Fruit fly (Drosophila melanogaster) whole organism, embryonic: ENCODE results near the gene CG13021.

Source experiments
- Antp ChIP-seq: fragments of 200-800 bp; sonication (Bioruptor generic); optimal IDR thresholded peaks from 3 replicates; lab custom pipeline; 2016; ENCODE audit warnings: missing biosample characterization, missing genetic modification characterization
- CG11247 ChIP-seq: fragments of 200-800 bp; sonication (Bioruptor generic); IDR thresholded peaks from 2 replicates; pipeline ENCODE4 v1.3.6; 2022; ENCODE audit warnings: missing biosample characterization, missing genetic modification characterization
- CG11696 ChIP-seq: fragments of 200-800 bp; sonication (Bioruptor generic); IDR thresholded peaks from 2 replicates; pipeline ENCODE4 v1.3.6; 2022; ENCODE audit warnings: missing biosample characterization, missing genetic modification characterization
- CG1602 ChIP-seq: fragments of 200-800 bp; sonication (Bioruptor generic); optimal IDR thresholded peaks from 3 replicates; lab custom pipeline; 2016; ENCODE audit warnings: missing biosample characterization, missing genetic modification characterization
- CG16779 ChIP-seq: fragments of 200-800 bp; sonication (Bioruptor generic); IDR thresholded peaks from 2 replicates; pipeline ENCODE4 v1.3.6; 2022; ENCODE audit warnings: missing biosample characterization, missing genetic modification characterization
- CG17328 ChIP-seq: fragments of 200-800 bp; sonication (Bioruptor generic); IDR thresholded peaks from 2 replicates; pipeline ENCODE4 v1.3.6; 2022; ENCODE audit warnings: missing biosample characterization, missing genetic modification characterization
- CG2116 ChIP-seq: fragments of 200-800 bp; sonication (Bioruptor generic); optimal IDR thresholded peaks from 3 replicates; lab custom pipeline; 2018; ENCODE audit warnings: missing biosample characterization, mild to moderate bottlenecking, missing genetic modification characterization
- CG2202 ChIP-seq: fragments of 200-800 bp; sonication (Bioruptor generic); optimal IDR thresholded peaks from 2 replicates; lab custom pipeline; 2018; ENCODE audit warnings: missing biosample characterization, mild to moderate bottlenecking, missing genetic modification characterization
- CG32767 ChIP-seq: fragments of 200-800 bp; sonication (Bioruptor generic); IDR thresholded peaks from 2 replicates; pipeline ENCODE4 v1.3.6; 2022; ENCODE audit warnings: missing biosample characterization, missing genetic modification characterization
- CG33557 ChIP-seq: fragments of 200-800 bp; sonication (Bioruptor generic); optimal IDR thresholded peaks from 2 replicates; lab custom pipeline; 2019; ENCODE audit warnings: missing biosample characterization, mild to moderate bottlenecking, missing genetic modification characterization, moderate library complexity
- CG4282 ChIP-seq: fragments of 200-800 bp; sonication (Bioruptor generic); optimal IDR thresholded peaks from 2 replicates; lab custom pipeline; 2016; ENCODE audit warnings: missing biosample characterization, missing genetic modification characterization
- CG4854 ChIP-seq: fragments of 200-800 bp; sonication (Bioruptor generic); optimal IDR thresholded peaks from 2 replicates; lab custom pipeline; 2016; ENCODE audit warnings: missing biosample characterization, missing genetic modification characterization, inconsistent platforms
- CG7271 ChIP-seq: fragments of 200-800 bp; sonication (Bioruptor generic); optimal IDR thresholded peaks from 2 replicates; lab custom pipeline; 2018; ENCODE audit warnings: missing biosample characterization, mild to moderate bottlenecking, missing genetic modification characterization, moderate library complexity
- CG7556 ChIP-seq: fragments of 200-800 bp; sonication (Bioruptor generic); optimal IDR thresholded peaks from 2 replicates; lab custom pipeline; 2017; ENCODE audit warnings: missing biosample characterization, mild to moderate bottlenecking, missing genetic modification characterization
- CG8359 ChIP-seq: fragments of 200-800 bp; sonication (Bioruptor generic); optimal IDR thresholded peaks from 2 replicates; lab custom pipeline; 2017; ENCODE audit warnings: missing biosample characterization, mild to moderate bottlenecking, missing genetic modification characterization, borderline replicate concordance
- CG8388 ChIP-seq: fragments of 200-800 bp; sonication (Bioruptor generic); optimal IDR thresholded peaks from 2 replicates; lab custom pipeline; 2019; ENCODE audit warnings: missing biosample characterization, mild to moderate bottlenecking, missing genetic modification characterization, moderate library complexity
- CG9727 ChIP-seq: fragments of 200-800 bp; sonication (Bioruptor generic); optimal IDR thresholded peaks from 3 replicates; lab custom pipeline; 2017; ENCODE audit warnings: missing biosample characterization, mild to moderate bottlenecking, missing genetic modification characterization
- CG9817 ChIP-seq: fragments of 200-800 bp; sonication (Bioruptor generic); optimal IDR thresholded peaks from 2 replicates; lab custom pipeline; 2018; ENCODE audit warnings: missing biosample characterization, mild to moderate bottlenecking, missing genetic modification characterization, moderate library complexity
- CrebB ChIP-seq: fragments of 200-800 bp; sonication (Bioruptor generic); optimal IDR thresholded peaks from 3 replicates; lab custom pipeline; 2018; ENCODE audit warnings: missing biosample characterization, mild to moderate bottlenecking, missing genetic modification characterization
- Deaf1 ChIP-seq: fragments of 200-800 bp; optimal IDR thresholded peaks from 3 replicates; lab custom pipeline; 2019; ENCODE audit warnings: missing biosample characterization, mild to moderate bottlenecking, missing genetic modification characterization, moderate library complexity
- Dip3 ChIP-seq: fragments of 200-800 bp; sonication (Bioruptor generic); optimal IDR thresholded peaks from 3 replicates; lab custom pipeline; 2016; ENCODE audit warnings: missing biosample characterization, missing genetic modification characterization
- Dref ChIP-seq: fragments of 200-800 bp; sonication (Bioruptor generic); IDR thresholded peaks from 2 replicates; pipeline ENCODE4 v1.3.6; 2022; ENCODE audit warnings: missing biosample characterization, missing genetic modification characterization
- GATAe ChIP-seq: fragments of 200-800 bp; sonication (Bioruptor generic); conservative IDR thresholded peaks from 2 replicates; pipeline ENCODE4 v1.3.6; 2022; ENCODE audit warnings: missing biosample characterization, missing genetic modification characterization
- Meics ChIP-seq: fragments of 200-800 bp; sonication (Bioruptor generic); optimal IDR thresholded peaks from 2 replicates; lab custom pipeline; 2017; ENCODE audit warnings: missing biosample characterization, mild to moderate bottlenecking, missing genetic modification characterization
- Ravus ChIP-seq: fragments of 200-800 bp; sonication (Bioruptor generic); IDR thresholded peaks from 2 replicates; pipeline ENCODE4 v1.3.6; 2022; ENCODE audit warnings: missing biosample characterization, missing genetic modification characterization
- Vsx1 ChIP-seq: fragments of 200-800 bp; sonication (Bioruptor generic); optimal IDR thresholded peaks from 2 replicates; lab custom pipeline; 2017; ENCODE audit warnings: missing biosample characterization, mild to moderate bottlenecking, missing genetic modification characterization, missing genetic modification reagents
- ac ChIP-seq: fragments of 200-800 bp; sonication (Bioruptor generic); optimal IDR thresholded peaks from 3 replicates; lab custom pipeline; 2017; ENCODE audit warnings: missing biosample characterization, mild to moderate bottlenecking, missing genetic modification characterization
- amos ChIP-seq: fragments of 200-800 bp; sonication (Bioruptor generic); IDR thresholded peaks from 2 replicates; pipeline ENCODE4 v1.3.6; 2022; ENCODE audit warnings: missing biosample characterization, missing genetic modification characterization; ENCODE audit not compliant: partially characterized antibody
- ase ChIP-seq: fragments of 200-800 bp; sonication (Bioruptor generic); IDR thresholded peaks from 3 replicates; pipeline ENCODE4 v1.3.6; 2022; ENCODE audit warnings: missing biosample characterization, missing genetic modification characterization
- br ChIP-seq: fragments of >200 bp; optimal IDR thresholded peaks from 2 replicates; lab custom pipeline; 2017
- chm ChIP-seq: fragments of 200-800 bp; sonication (Bioruptor generic); IDR thresholded peaks from 2 replicates; pipeline ENCODE4 v1.3.6; 2022; ENCODE audit warnings: missing biosample characterization, missing genetic modification characterization
- ci ChIP-seq: fragments of 200-800 bp; sonication (Bioruptor generic); IDR thresholded peaks from 3 replicates; pipeline ENCODE4 v1.3.6; 2022; ENCODE audit warnings: missing biosample characterization, missing genetic modification characterization
- eve ChIP-seq, 2 experiments: fragments of >200 bp; optimal IDR thresholded peaks; 2 replicates each; lab custom pipeline; 2017; ENCODE audit warnings: missing biosample characterization in 2 of 2, missing genetic modification characterization in 2 of 2
- eyg ChIP-seq: fragments of 200-800 bp; sonication (Bioruptor generic); optimal IDR thresholded peaks from 3 replicates; lab custom pipeline; 2016; ENCODE audit warnings: missing biosample characterization, missing genetic modification characterization
- fd102C ChIP-seq: fragments of 200-800 bp; sonication (Bioruptor generic); optimal IDR thresholded peaks from 2 replicates; lab custom pipeline; 2018; ENCODE audit warnings: missing biosample characterization, mild to moderate bottlenecking, missing genetic modification characterization, moderate library complexity
- ftz-f1 ChIP-seq: fragments of 200-800 bp; sonication (Bioruptor generic); optimal IDR thresholded peaks from 2 replicates; lab custom pipeline; 2016; ENCODE audit warnings: missing biosample characterization, missing genetic modification characterization
- gce ChIP-seq: fragments of 200-800 bp; sonication (Bioruptor generic); IDR thresholded peaks from 3 replicates; pipeline ENCODE4 v1.3.6; 2022; ENCODE audit warnings: missing biosample characterization, missing genetic modification characterization
- gcm ChIP-seq: fragments of 200-800 bp; sonication (Bioruptor generic); optimal IDR thresholded peaks from 2 replicates; lab custom pipeline; 2019; ENCODE audit warnings: missing biosample characterization, mild to moderate bottlenecking, missing genetic modification characterization, moderate library complexity
- grau ChIP-seq: fragments of 200-800 bp; optimal IDR thresholded peaks from 3 replicates; lab custom pipeline; 2019; ENCODE audit warnings: missing biosample characterization, mild to moderate bottlenecking, missing genetic modification characterization, moderate library complexity
- jing ChIP-seq: fragments of 200-800 bp; sonication (Bioruptor generic); optimal IDR thresholded peaks from 2 replicates; lab custom pipeline; 2018; ENCODE audit warnings: missing biosample characterization, mild to moderate bottlenecking, missing genetic modification characterization
- lov ChIP-seq, 2 experiments: fragments of 200-800 bp in 1 of 2; fragments of >200 bp in 1 of 2; sonication (Bioruptor generic) in 1 of 2; IDR thresholded peaks in 1 of 2; optimal IDR thresholded peaks in 1 of 2; 2 replicates in 1 of 2; 3 replicates in 1 of 2; pipeline versions ENCODE4 v1.3.6 to Lab custom; 2017 to 2022; ENCODE audit warnings: missing biosample characterization in 1 of 2, missing genetic modification characterization in 1 of 2
- nau ChIP-seq: fragments of 200-800 bp; sonication (Bioruptor generic); optimal IDR thresholded peaks from 3 replicates; lab custom pipeline; 2017; ENCODE audit warnings: missing biosample characterization, mild to moderate bottlenecking, missing genetic modification characterization, missing genetic modification reagents
- nerfin-1 ChIP-seq: fragments of 200-800 bp; sonication (Bioruptor generic); optimal IDR thresholded peaks from 3 replicates; lab custom pipeline; 2019; ENCODE audit warnings: missing biosample characterization, mild to moderate bottlenecking, missing genetic modification characterization, moderate library complexity
- org-1 ChIP-seq: fragments of 200-800 bp; sonication (Bioruptor generic); optimal IDR thresholded peaks from 2 replicates; lab custom pipeline; 2017; ENCODE audit warnings: missing biosample characterization, missing genetic modification characterization
- prd ChIP-seq, 3 experiments: fragments of >200 bp in 2 of 3; fragments of 200-800 bp in 1 of 3; sonication (Bioruptor generic) in 1 of 3; optimal IDR thresholded peaks in 2 of 3; IDR thresholded peaks in 1 of 3; 2 replicates in 2 of 3; 3 replicates in 1 of 3; pipeline versions ENCODE4 v1.3.6 to Lab custom; 2017 to 2022; ENCODE audit warnings: missing biosample characterization in 1 of 3, missing genetic modification characterization in 1 of 3
- repo ChIP-seq: fragments of 200-800 bp; sonication (Bioruptor generic); optimal IDR thresholded peaks from 2 replicates; lab custom pipeline; 2016; ENCODE audit warnings: missing biosample characterization, missing genetic modification characterization
- schlank ChIP-seq: fragments of 200-800 bp; sonication (Bioruptor generic); optimal IDR thresholded peaks from 2 replicates; lab custom pipeline; 2018; ENCODE audit warnings: missing biosample characterization, mild to moderate bottlenecking, missing genetic modification characterization
- stwl ChIP-seq: fragments of 200-800 bp; sonication (Bioruptor generic); optimal IDR thresholded peaks from 3 replicates; lab custom pipeline; 2018; ENCODE audit warnings: missing biosample characterization, mild to moderate bottlenecking, missing genetic modification characterization, moderate library complexity
- ttk ChIP-seq: fragments of 200-800 bp; sonication (Bioruptor generic); IDR thresholded peaks from 2 replicates; pipeline ENCODE4 v2.1.2; 2022; ENCODE audit warnings: missing biosample characterization, missing genetic modification characterization
- z ChIP-seq: fragments of 200-800 bp; sonication (Bioruptor generic); IDR thresholded peaks from 3 replicates; pipeline ENCODE4 v1.3.6; 2022; ENCODE audit warnings: missing biosample characterization, missing genetic modification characterization

CG13021 gene

DNA sequence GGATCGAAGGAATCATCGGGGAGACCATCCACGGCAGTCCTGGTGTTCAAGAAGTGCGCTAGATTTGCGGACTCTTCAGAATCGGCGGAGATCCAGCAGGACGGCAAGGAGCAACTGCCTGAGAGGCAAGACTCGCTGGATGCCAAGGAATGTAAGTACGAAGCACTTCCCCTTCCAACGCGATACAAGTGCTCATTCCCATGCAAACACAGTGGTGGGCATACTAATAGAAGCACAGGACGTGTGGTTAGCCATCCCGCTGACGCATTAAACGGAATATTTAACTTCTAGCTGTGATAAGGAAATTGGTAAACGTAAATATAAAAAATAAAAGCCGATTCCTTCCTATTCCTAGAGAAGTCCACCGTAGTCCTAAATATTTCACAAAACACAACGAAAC is 28.2 kb upstream of the CG13021 start:
- TF ChIP-seq CG4854, result no peak
- peak; percentile 95 for TF ChIP-seq nerfin-1
- no peak for TF ChIP-seq eyg
- no peak for TF ChIP-seq Deaf1 (tag; lab: Kevin White, UChicago)
- TF ChIP-seq CG11696, result peak; percentile 79

DNA sequence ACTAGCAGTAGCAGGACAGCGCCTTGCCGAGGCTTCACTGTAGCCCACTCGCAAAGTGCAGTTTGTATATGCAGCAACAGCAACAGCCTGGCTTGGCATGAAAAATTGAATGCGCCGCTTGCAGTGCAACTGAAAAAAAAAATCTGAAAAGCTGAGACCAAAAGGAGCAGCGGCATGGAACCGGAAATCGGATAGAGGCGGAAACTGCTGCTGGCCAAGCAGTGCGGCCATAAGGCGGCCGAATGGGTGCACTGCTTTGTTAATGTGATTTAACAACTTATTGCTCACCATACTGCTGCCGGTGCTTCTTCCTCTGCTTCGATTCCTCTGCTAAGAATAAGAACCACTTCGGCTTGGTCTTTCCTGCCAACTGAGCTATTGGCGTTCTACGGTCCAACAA is 9.9 kb upstream of the CG13021 start:
- TF ChIP-seq ci (GFP tag; lab: Robert Waterston, UW), result 0 out of 3 replicates have a peak, but pooled peaks have one; percentile 14
- TF ChIP-seq jing, result no peak
- TF ChIP-seq CG32767 (GFP tag; lab: Robert Waterston, UW), result no peak
- TF ChIP-seq eve (GFP tag; optimal IDR thresholded peaks at IDR 0.05; lab: Kevin White, UChicago), result no peak
- peak; percentile 13 for TF ChIP-seq stwl (tag; lab: Kevin White, UChicago)
- TF ChIP-seq Vsx1 (GFP tag; lab: Kevin White, UChicago), result no peak
- TF ChIP-seq Ravus, result no peak
- no peak for TF ChIP-seq Dip3
- no peak for TF ChIP-seq gcm
- 0 out of 3 replicates have a peak, but pooled peaks have one; percentile 31 for TF ChIP-seq ase (GFP tag; lab: Robert Waterston, UW)
- TF ChIP-seq GATAe (GFP tag; lab: Robert Waterston, UW), result no peak
- peak; percentile 66 for TF ChIP-seq CG7271 (tag; lab: Kevin White, UChicago)
- TF ChIP-seq schlank, result no peak
- TF ChIP-seq CG11247, result no peak
- TF ChIP-seq CG8388 (GFP tag; lab: Kevin White, UChicago), result no peak
- peak; percentile 25 for TF ChIP-seq grau (tag; lab: Kevin White, UChicago)
- TF ChIP-seq CG4282 (GFP tag; lab: Kevin White, UChicago), result no peak
- 0 out of 2 replicates have a peak, but pooled peaks have one; percentile 35 for TF ChIP-seq chm
- TF ChIP-seq CG9727, result peak; percentile 9
- TF ChIP-seq ac (GFP tag; lab: Kevin White, UChicago), result no peak
- TF ChIP-seq CG2116 (GFP tag; lab: Kevin White, UChicago), result no peak
- TF ChIP-seq lov (optimal IDR thresholded peaks at IDR 0.05; lab: Kevin White, UChicago), result no peak
- 0 out of 3 replicates have a peak, but pooled peaks have one; percentile 28 for TF ChIP-seq lov (GFP tag; IDR thresholded peaks at IDR 0.05; lab: Robert Waterston, UW)
- no peak for TF ChIP-seq nau (GFP tag; lab: Kevin White, UChicago)
- TF ChIP-seq CG2202 (tag; lab: Kevin White, UChicago), result peak; percentile 5
- TF ChIP-seq br, result no peak
- no peak for TF ChIP-seq prd (optimal IDR thresholded peaks at IDR 0.05; lab: Kevin White, UChicago)
- no peak for TF ChIP-seq prd (GFP tag; IDR thresholded peaks at IDR 0.05; lab: Robert Waterston, UW)
- TF ChIP-seq Meics (GFP tag; lab: Kevin White, UChicago), result no peak
- no peak for TF ChIP-seq CrebB (tag; lab: Kevin White, UChicago)
- no peak for TF ChIP-seq ftz-f1
- TF ChIP-seq CG1602 (GFP tag; lab: Kevin White, UChicago), result no peak
- TF ChIP-seq CG7556 (GFP tag; lab: Kevin White, UChicago), result no peak
- TF ChIP-seq CG16779 (GFP tag; lab: Robert Waterston, UW), result no peak
- TF ChIP-seq CG33557, result peak; percentile 1
- no peak for TF ChIP-seq gce
- no peak for TF ChIP-seq ttk (GFP tag; lab: Robert Waterston, UW)
- no peak for TF ChIP-seq Antp (GFP tag; lab: Kevin White, UChicago)
- no peak for TF ChIP-seq CG8359 (GFP tag; lab: Kevin White, UChicago)
- TF ChIP-seq repo (GFP tag; lab: Kevin White, UChicago), result no peak
- no peak for TF ChIP-seq amos
- TF ChIP-seq CG9817, result no peak
- TF ChIP-seq Dref (GFP tag; lab: Robert Waterston, UW), result no peak
- TF ChIP-seq org-1 (GFP tag; lab: Kevin White, UChicago), result no peak
- TF ChIP-seq z (GFP tag; lab: Robert Waterston, UW), result 0 out of 3 replicates have a peak, but pooled peaks have one; percentile 7
- peak; percentile 15 for TF ChIP-seq fd102C (GFP tag; lab: Kevin White, UChicago)
- TF ChIP-seq CG17328 (GFP tag; lab: Robert Waterston, UW), result no peak
